Worm (Caenorhabditis elegans) whole organism, L2 larva: ENCODE data around the gene sri-72.

Experiments
- R02D3.7 ChIP-seq: fragments of 150-350 bp; optimal IDR thresholded peaks from 2 replicates; lab custom pipeline; 2014; ENCODE audit warnings: missing biosample characterization, missing genetic modification characterization
- ama-1 ChIP-seq: fragments of 150-350 bp; optimal IDR thresholded peaks from 2 replicates; lab custom pipeline; 2018; ENCODE audit warnings: inconsistent platforms
- elt-1 ChIP-seq: fragments of 150-350 bp; optimal IDR thresholded peaks from 2 replicates; lab custom pipeline; 2014; ENCODE audit warnings: missing biosample characterization, missing genetic modification characterization
- mdl-1 ChIP-seq, 2 experiments: fragments of 150-350 bp in 1 of 2; sonication (generic microtip) in 1 of 2; optimal IDR thresholded peaks; 2 replicates each; lab custom pipeline; 2017; ENCODE audit warnings: missing biosample characterization in 2 of 2, missing genetic modification characterization in 2 of 2
- snpc-4 ChIP-seq: fragments of 150-350 bp; optimal IDR thresholded peaks from 2 replicates; lab custom pipeline; 2014; ENCODE audit warnings: missing biosample characterization, missing genetic modification characterization
- ztf-11 ChIP-seq: sonication (generic microtip); optimal IDR thresholded peaks from 2 replicates; lab custom pipeline; 2017; ENCODE audit warnings: missing biosample characterization, missing genetic modification characterization

DNA sequence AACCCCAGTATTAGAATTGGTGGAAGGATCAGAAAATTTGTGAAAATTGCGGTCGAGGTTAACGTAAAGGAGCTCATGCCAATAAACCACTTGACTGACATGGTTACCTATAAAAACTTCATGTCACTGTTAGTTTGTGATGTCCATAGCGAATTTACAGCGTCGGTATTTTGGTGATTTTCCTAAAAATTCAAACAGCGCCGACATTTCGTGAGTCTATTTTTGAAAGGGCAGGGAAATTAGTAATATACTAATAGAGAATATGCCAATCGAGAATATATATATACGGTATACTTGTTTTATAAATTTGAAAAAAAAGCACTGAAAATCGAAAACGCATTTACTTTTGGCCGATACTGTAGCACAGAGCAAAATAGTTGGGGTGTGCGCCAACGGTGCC lies 11.9 kb downstream of the sri-72 start, which contains the start of gene srx-8:
- TF ChIP-seq mdl-1 (tag; optimal IDR thresholded peaks at IDR 0.05; lab: Kevin White, UChicago) = no peak
- TF ChIP-seq elt-1 (tag; lab: Kevin White, UChicago) = no peak
- TF ChIP-seq ztf-11 (tag; lab: Kevin White, UChicago) = no peak
- no peak for TF ChIP-seq R02D3.7 (tag; lab: Kevin White, UChicago)
- no peak for TF ChIP-seq ama-1 (lab: Kevin White, UChicago)
- TF ChIP-seq snpc-4 (tag; lab: Kevin White, UChicago) = no peak
